Worm (Caenorhabditis elegans): Measurements from ENCODE around the gene srv-12.

DNA sequence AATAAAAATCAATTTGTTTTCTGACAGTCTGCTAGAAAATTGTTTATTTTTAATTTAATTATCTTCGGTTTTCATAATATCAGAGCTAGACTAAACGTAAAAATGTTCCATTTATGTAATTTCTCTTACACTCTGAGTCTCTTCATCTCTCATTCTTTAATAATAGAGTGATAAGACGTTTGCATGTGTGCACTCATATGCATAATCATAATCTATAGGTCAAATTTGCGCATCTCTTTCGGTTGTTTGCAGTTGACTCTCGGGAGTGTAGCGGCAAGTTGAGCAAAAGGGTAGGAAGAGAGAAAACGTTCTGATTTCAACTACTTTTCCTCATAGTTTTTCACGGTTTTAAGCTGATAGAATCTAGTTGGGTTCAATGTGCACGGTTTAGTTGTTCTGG lies 13.0 kb upstream of the srv-12 start:
- TF ChIP-seq fos-1 (tag; optimal IDR thresholded peaks at IDR 0.05) (no peak), snpc-4 (tag; optimal IDR thresholded peaks at IDR 0.05) (no peak), nhr-77 (tag; optimal IDR thresholded peaks at IDR 0.05) (no peak), elt-3 (tag; optimal IDR thresholded peaks at IDR 0.05) (no peak), skn-1 (tag; optimal IDR thresholded peaks at IDR 0.05) (no peak)

All from whole organism, L3 larva.